Fruit fly (Drosophila melanogaster) whole organism, pupa: ENCODE data around the gene Klp61F.

Experiments used
- CG32121 ChIP-seq: fragments of 200-800 bp; sonication (Bioruptor generic); IDR thresholded peaks from 2 replicates; pipeline ENCODE4 v1.3.6; 2022; ENCODE audit warnings: missing biosample characterization, missing genetic modification characterization
- fd96Ca ChIP-seq: fragments of 200-800 bp; sonication (Bioruptor generic); IDR thresholded peaks from 3 replicates; pipeline ENCODE4 v1.3.6; 2022; ENCODE audit warnings: missing biosample characterization, missing genetic modification characterization

dm6 chr3L:1275767-1276166 lies 30.1 kb upstream of the Klp61F start, which contains the start of gene CG32333:
- no peak for TF ChIP-seq CG32121 (GFP tag; lab: Robert Waterston, UW)
- TF ChIP-seq fd96Ca (GFP tag; lab: Robert Waterston, UW) = no peak
